Worm (Caenorhabditis elegans): Measurements from ENCODE around the gene clh-5.

- peak; percentile 88 for TF ChIP-seq elt-1 (tag; optimal IDR thresholded peaks at IDR 0.05; ENCODE audit: borderline replicate concordance, insufficient read depth)
- TF ChIP-seq snpc-4 (tag; optimal IDR thresholded peaks at IDR 0.05): no peak
- no peak for TF ChIP-seq unc-120 (tag; optimal IDR thresholded peaks at IDR 0.05; ENCODE audit: poor library complexity, severe bottlenecking)
- no peak for TF ChIP-seq ceh-39 (tag; optimal IDR thresholded peaks at IDR 0.05)
- no peak for TF ChIP-seq ces-1 (GFP tag; optimal IDR thresholded peaks at IDR 0.05)
- peak; percentile 19 for TF ChIP-seq unc-62 (GFP tag; optimal IDR thresholded peaks at IDR 0.05)
- TF ChIP-seq drap-1 (GFP tag; optimal IDR thresholded peaks at IDR 0.05): no peak
- no peak for TF ChIP-seq lsy-2 (tag; optimal IDR thresholded peaks at IDR 0.05)
- TF ChIP-seq elt-3 (tag; optimal IDR thresholded peaks at IDR 0.05): no peak
- TF ChIP-seq nhr-28 (tag; optimal IDR thresholded peaks at IDR 0.05): no peak
- TF ChIP-seq ztf-11 (tag; optimal IDR thresholded peaks at IDR 0.05): no peak
Measured at ce11 chrII:9064437-9064836, 34.0 kb downstream of the clh-5 start.
